Worm (Caenorhabditis elegans) whole organism, mixed stage, embryonic: ENCODE results near the gene srsx-1.

ENCODE experiments used
- ceh-43 ChIP-seq: fragments of 200-800 bp; sonication (Bioruptor generic); optimal IDR thresholded peaks from 2 replicates; lab custom pipeline; 2018; ENCODE audit warnings: mild to moderate bottlenecking, missing genetic modification characterization, moderate library complexity, missing compliant biosample characterization
- ceh-83 ChIP-seq: fragments of 200-800 bp; sonication (Bioruptor generic); optimal IDR thresholded peaks from 2 replicates; lab custom pipeline; 2018; ENCODE audit warnings: mild to moderate bottlenecking, missing genetic modification characterization, missing compliant biosample characterization
- ces-1 ChIP-seq: fragments of 150-350 bp; optimal IDR thresholded peaks from 2 replicates; lab custom pipeline; 2014; ENCODE audit warnings: missing biosample characterization, missing genetic modification reagents, missing genetic modification characterization
- drap-1 ChIP-seq: fragments of 200-800 bp; sonication (Bioruptor generic); optimal IDR thresholded peaks from 3 replicates; lab custom pipeline; 2018; ENCODE audit warnings: mild to moderate bottlenecking, missing genetic modification characterization, missing compliant biosample characterization
- elt-3 ChIP-seq: fragments of 150-350 bp; optimal IDR thresholded peaks from 2 replicates; lab custom pipeline; 2014; ENCODE audit warnings: missing biosample characterization, missing genetic modification characterization
- hlh-1 ChIP-seq: fragments of 150-350 bp; optimal IDR thresholded peaks from 2 replicates; lab custom pipeline; 2014; ENCODE audit warnings: missing biosample characterization, missing genetic modification reagents, missing genetic modification characterization
- mab-5 ChIP-seq: fragments of 150-350 bp; optimal IDR thresholded peaks from 2 replicates; lab custom pipeline; 2014; ENCODE audit warnings: missing biosample characterization, missing genetic modification characterization
- mep-1 ChIP-seq: fragments of 150-350 bp; optimal IDR thresholded peaks from 2 replicates; lab custom pipeline; 2017; ENCODE audit warnings: missing biosample characterization, missing genetic modification reagents, missing genetic modification characterization, inconsistent platforms
- nhr-28 ChIP-seq: fragments of 150-350 bp; optimal IDR thresholded peaks from 2 replicates; lab custom pipeline; 2014; ENCODE audit warnings: missing biosample characterization, missing genetic modification characterization
- nhr-76 ChIP-seq: sonication (generic microtip); optimal IDR thresholded peaks from 2 replicates; lab custom pipeline; 2017; ENCODE audit warnings: missing biosample characterization, missing genetic modification characterization
- unc-120 ChIP-seq: sonication (generic microtip); optimal IDR thresholded peaks from 2 replicates; lab custom pipeline; 2017; ENCODE audit warnings: missing genetic modification characterization, missing compliant biosample characterization; ENCODE audit not compliant: poor library complexity, severe bottlenecking
- unc-62 ChIP-seq: fragments of 150-350 bp; optimal IDR thresholded peaks from 2 replicates; lab custom pipeline; 2014; ENCODE audit warnings: missing biosample characterization, missing genetic modification reagents, missing genetic modification characterization

- TF ChIP-seq nhr-76 (tag; lab: Kevin White, UChicago) (no peak), mep-1 (tag; lab: Kevin White, UChicago) (no peak), ces-1 (GFP tag; lab: Kevin White, UChicago) (no peak), ceh-43 (GFP tag; lab: Kevin White, UChicago) (no peak), elt-3 (tag; lab: Kevin White, UChicago) (no peak), nhr-28 (tag; lab: Kevin White, UChicago) (no peak), mab-5 (tag; lab: Kevin White, UChicago) (no peak), unc-120 (tag; lab: Kevin White, UChicago) (no peak), unc-62 (GFP tag; lab: Kevin White, UChicago) (no peak), hlh-1 (tag; lab: Kevin White, UChicago) (no peak), ceh-83 (GFP tag; lab: Kevin White, UChicago) (no peak), drap-1 (no peak)
Observed at ce11 chrV:17208045-17208444, 30.2 kb upstream of the srsx-1 start, which contains the start of gene Y68A4A.13.
